Worm (Caenorhabditis elegans): ENCODE measurements around the gene F20G2.3.
A peak's percentile ranks its signal among the peaks of the same experiment; 100 is the strongest.

The F20G2.3 gene

ce11 chrV:13768388-13768787, at the start of gene F20G2.3:
Gene F20G2.3, minus strand, starts transcription at chrV:13768488.
- TF ChIP-seq nhr-23 (tag; optimal IDR thresholded peaks at IDR 0.05) (peak; percentile 63), tbx-2 (tag; optimal IDR thresholded peaks at IDR 0.05) (no peak)

- no peak for TF ChIP-seq hmg-11 (tag; optimal IDR thresholded peaks at IDR 0.05)
- TF ChIP-seq fos-1 (tag; optimal IDR thresholded peaks at IDR 0.05), result no peak
- TF ChIP-seq jun-1 (tag; optimal IDR thresholded peaks at IDR 0.05), result no peak
- no peak for TF ChIP-seq nhr-237 (tag; optimal IDR thresholded peaks at IDR 0.05)
- no peak for TF ChIP-seq R02D3.7 (tag; optimal IDR thresholded peaks at IDR 0.05)
- TF ChIP-seq nfya-1 (tag; optimal IDR thresholded peaks at IDR 0.05; ENCODE audit: insufficient read depth), result no peak
- TF ChIP-seq tbx-2 (tag; optimal IDR thresholded peaks at IDR 0.05), result no peak
- no peak for TF ChIP-seq lsy-12 (tag; optimal IDR thresholded peaks at IDR 0.05)
- TF ChIP-seq ceh-82 (tag; optimal IDR thresholded peaks at IDR 0.05), result no peak
- no peak for TF ChIP-seq snpc-4 (tag; optimal IDR thresholded peaks at IDR 0.05)
- no peak for TF ChIP-seq nhr-28 (tag; optimal IDR thresholded peaks at IDR 0.05)
- TF ChIP-seq elt-1 (tag; optimal IDR thresholded peaks at IDR 0.05), result no peak
- TF ChIP-seq egl-5 (tag; optimal IDR thresholded peaks at IDR 0.05), result no peak
- TF ChIP-seq unc-62 (GFP tag; optimal IDR thresholded peaks at IDR 0.05), result no peak
- TF ChIP-seq pqm-1 (tag; optimal IDR thresholded peaks at IDR 0.05), result no peak
- TF ChIP-seq nhr-76 (tag; optimal IDR thresholded peaks at IDR 0.05), result no peak
Observed at ce11 chrV:13816877-13817276, 48.6 kb upstream of the F20G2.3 start, which contains the start of gene F55B12.2. Gene F55B12.2, minus strand, starts transcription at chrV:13816977.

- no peak for TF ChIP-seq fkh-2 (tag; optimal IDR thresholded peaks at IDR 0.05)
- TF ChIP-seq nhr-23 (tag; optimal IDR thresholded peaks at IDR 0.05), result no peak
- TF ChIP-seq nfya-1 (tag; optimal IDR thresholded peaks at IDR 0.05; ENCODE audit: insufficient read depth), result no peak
- no peak for TF ChIP-seq ztf-4 (tag; optimal IDR thresholded peaks at IDR 0.05)
- TF ChIP-seq elt-2 (tag; optimal IDR thresholded peaks at IDR 0.05), result no peak
- TF ChIP-seq lsy-12 (tag; optimal IDR thresholded peaks at IDR 0.05), result no peak
- no peak for TF ChIP-seq jun-1 (tag; optimal IDR thresholded peaks at IDR 0.05)
- no peak for TF ChIP-seq egl-5 (tag; optimal IDR thresholded peaks at IDR 0.05)
- no peak for TF ChIP-seq nhr-76 (tag; optimal IDR thresholded peaks at IDR 0.05)
- TF ChIP-seq nhr-11 (tag; optimal IDR thresholded peaks at IDR 0.05), result no peak
- TF ChIP-seq lin-15B (tag; optimal IDR thresholded peaks at IDR 0.05), result no peak
- TF ChIP-seq nhr-12 (tag; optimal IDR thresholded peaks at IDR 0.05), result no peak
- no peak for TF ChIP-seq snpc-4 (tag; optimal IDR thresholded peaks at IDR 0.05)
- no peak for TF ChIP-seq fkh-10 (GFP tag; optimal IDR thresholded peaks at IDR 0.05)
- TF ChIP-seq ceh-82 (tag; optimal IDR thresholded peaks at IDR 0.05), result no peak
Observed at ce11 chrV:13812931-13813330, 44.6 kb upstream of the F20G2.3 start, which contains the start of gene ceh-24. Gene ceh-24, plus strand, starts transcription at chrV:13813231.

DNA sequence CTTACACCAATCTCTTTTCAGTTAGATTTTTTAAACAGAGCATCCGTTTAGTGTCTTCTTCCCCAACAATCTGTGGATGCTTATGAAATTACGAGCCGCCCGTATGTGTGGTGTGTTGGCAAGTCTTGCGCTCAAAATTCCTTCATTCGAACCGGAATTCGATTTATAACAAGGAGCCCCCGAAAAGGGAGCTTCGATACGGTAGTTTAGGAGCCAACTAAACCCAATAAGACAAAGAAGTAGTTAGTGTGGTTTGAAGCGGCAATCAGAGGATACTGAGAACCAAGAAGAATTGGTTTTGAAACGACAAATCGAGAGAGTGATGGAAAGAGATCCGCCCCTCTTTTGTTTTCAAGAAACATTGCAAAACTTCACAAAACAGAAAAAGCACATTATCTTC, 44.0 kb upstream of the F20G2.3 start:
- no peak for TF ChIP-seq nhr-25 (tag; optimal IDR thresholded peaks at IDR 0.05)
- TF ChIP-seq elt-2 (tag; optimal IDR thresholded peaks at IDR 0.05), result no peak
- TF ChIP-seq lin-39 (tag; optimal IDR thresholded peaks at IDR 0.05), result no peak
- no peak for TF ChIP-seq ceh-82 (tag; optimal IDR thresholded peaks at IDR 0.05)
- no peak for TF ChIP-seq mml-1 (tag; optimal IDR thresholded peaks at IDR 0.05)
- no peak for TF ChIP-seq egl-5 (tag; optimal IDR thresholded peaks at IDR 0.05)
- TF ChIP-seq ceh-9 (tag; optimal IDR thresholded peaks at IDR 0.05), result no peak
- no peak for TF ChIP-seq nhr-77 (tag; optimal IDR thresholded peaks at IDR 0.05)
- TF ChIP-seq pqm-1 (tag; optimal IDR thresholded peaks at IDR 0.05), result no peak
- no peak for TF ChIP-seq unc-62 (GFP tag; optimal IDR thresholded peaks at IDR 0.05)

DNA sequence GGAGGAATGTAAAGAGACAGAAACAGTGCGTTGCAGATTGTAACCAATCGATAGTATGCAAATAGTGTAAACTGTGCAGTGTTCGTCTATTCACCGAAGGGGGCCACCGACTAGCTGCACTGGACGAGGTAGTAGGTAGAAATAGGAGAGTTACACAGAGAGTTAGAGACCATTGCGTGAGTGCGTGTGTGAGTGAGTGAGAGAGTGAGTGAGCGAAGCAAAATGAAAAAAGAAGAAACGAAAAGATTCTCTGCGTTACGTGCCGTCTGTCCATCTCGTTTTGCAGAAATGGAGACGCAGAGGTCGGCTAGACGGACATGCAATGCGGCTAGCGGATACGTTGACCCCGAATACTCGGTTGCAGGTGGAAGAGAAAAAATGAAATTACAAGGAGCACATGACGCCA, 40.2 kb upstream of the F20G2.3 start:
- TF ChIP-seq ztf-4 (tag; optimal IDR thresholded peaks at IDR 0.05) (no peak), egl-5 (tag; optimal IDR thresholded peaks at IDR 0.05) (no peak), skn-1 (tag; optimal IDR thresholded peaks at IDR 0.05) (no peak), nhr-25 (tag; optimal IDR thresholded peaks at IDR 0.05) (peak; percentile 77), mml-1 (tag; optimal IDR thresholded peaks at IDR 0.05) (no peak), egl-27 (tag; optimal IDR thresholded peaks at IDR 0.05) (peak; percentile 18), tbx-2 (tag; optimal IDR thresholded peaks at IDR 0.05) (no peak), ama-1 (optimal IDR thresholded peaks at IDR 0.05) (no peak), nhr-23 (tag; optimal IDR thresholded peaks at IDR 0.05) (peak; percentile 63), R02D3.7 (tag; optimal IDR thresholded peaks at IDR 0.05) (peak; percentile 31), pqm-1 (tag; optimal IDR thresholded peaks at IDR 0.05) (peak; percentile 6), lin-15B (tag; optimal IDR thresholded peaks at IDR 0.05) (peak; percentile 73), lsy-12 (tag; optimal IDR thresholded peaks at IDR 0.05) (peak; percentile 45), snpc-4 (tag; optimal IDR thresholded peaks at IDR 0.05) (peak; percentile 53), ztf-11 (tag; optimal IDR thresholded peaks at IDR 0.05) (no peak), unc-39 (tag; optimal IDR thresholded peaks at IDR 0.05) (no peak), fos-1 (tag; optimal IDR thresholded peaks at IDR 0.05) (no peak), nfya-1 (tag; optimal IDR thresholded peaks at IDR 0.05; ENCODE audit: insufficient read depth) (peak; percentile 82), elt-2 (tag; optimal IDR thresholded peaks at IDR 0.05) (peak; percentile 65), zag-1 (tag; optimal IDR thresholded peaks at IDR 0.05) (no peak), elt-3 (tag; optimal IDR thresholded peaks at IDR 0.05) (no peak), hmg-11 (tag; optimal IDR thresholded peaks at IDR 0.05) (peak; percentile 75), ceh-28 (tag; optimal IDR thresholded peaks at IDR 0.05) (peak; percentile 65), jun-1 (tag; optimal IDR thresholded peaks at IDR 0.05) (peak; percentile 42)

All from whole organism, L3 larva.